Worm (Caenorhabditis elegans): Measurements from ENCODE around the gene eef-1B.2.

Gene eef-1B.2

DNA sequence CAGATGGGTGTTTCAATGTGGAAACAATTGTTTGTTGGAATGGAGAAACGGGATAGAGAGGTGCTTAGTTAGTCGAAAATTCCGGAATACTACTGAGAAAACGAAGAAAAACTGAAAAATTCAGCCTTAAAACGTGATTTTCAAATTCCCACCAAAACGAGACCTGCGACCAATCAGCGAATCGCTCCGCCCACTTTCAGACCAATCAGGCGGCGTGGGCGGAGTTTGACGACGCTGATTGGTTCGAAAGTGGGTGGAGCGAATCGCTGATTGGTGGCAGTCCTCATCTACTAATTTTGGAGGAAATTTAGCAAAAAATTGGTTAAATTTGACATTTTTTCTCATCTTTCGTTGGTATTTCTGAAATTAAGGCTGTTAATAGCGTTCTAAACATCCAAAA lies 9.8 kb upstream of the eef-1B.2 start:
- TF ChIP-seq pha-4 (tag; optimal IDR thresholded peaks at IDR 0.05) (no peak), ces-1 (GFP tag; optimal IDR thresholded peaks at IDR 0.05) (no peak), drap-1 (GFP tag; optimal IDR thresholded peaks at IDR 0.05) (no peak), nhr-28 (tag; optimal IDR thresholded peaks at IDR 0.05) (no peak), unc-120 (tag; optimal IDR thresholded peaks at IDR 0.05; ENCODE audit: poor library complexity, severe bottlenecking) (no peak), mls-2 (tag; optimal IDR thresholded peaks at IDR 0.05) (no peak), bed-3 (GFP tag; optimal IDR thresholded peaks at IDR 0.05) (no peak), tbx-8 (GFP tag; optimal IDR thresholded peaks at IDR 0.05) (no peak), nhr-2 (tag; optimal IDR thresholded peaks at IDR 0.05) (no peak), ztf-11 (tag; optimal IDR thresholded peaks at IDR 0.05) (no peak)

DNA sequence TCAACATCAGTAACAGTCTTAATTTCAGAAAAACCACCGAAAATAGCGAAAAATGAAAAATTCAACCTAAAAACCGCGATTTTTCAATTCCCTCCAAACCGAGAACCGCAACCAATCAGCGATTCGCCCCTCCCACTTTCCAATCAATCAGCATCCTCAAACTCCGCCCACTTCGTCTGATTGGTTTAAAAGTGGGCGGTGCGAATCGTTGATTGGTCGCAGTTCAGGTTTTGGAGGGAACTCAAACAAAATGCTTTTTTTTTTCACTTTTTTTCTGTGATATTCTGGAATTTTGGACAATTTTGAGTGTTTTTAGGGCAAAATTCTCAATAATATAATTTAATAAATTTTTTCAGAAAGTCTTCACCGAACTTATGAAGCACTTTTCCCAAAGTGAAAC lies 9.2 kb upstream of the eef-1B.2 start:
- TF ChIP-seq unc-62 (GFP tag; optimal IDR thresholded peaks at IDR 0.05) (no peak), ceh-83 (GFP tag; optimal IDR thresholded peaks at IDR 0.05) (no peak), sptf-1 (tag; optimal IDR thresholded peaks at IDR 0.05) (no peak), lin-32 (GFP tag; optimal IDR thresholded peaks at IDR 0.05) (no peak), tbx-8 (GFP tag; optimal IDR thresholded peaks at IDR 0.05) (no peak), sem-2 (GFP tag; optimal IDR thresholded peaks at IDR 0.05) (no peak), lsy-2 (tag; optimal IDR thresholded peaks at IDR 0.05) (no peak), flh-1 (GFP tag; optimal IDR thresholded peaks at IDR 0.05) (no peak), mls-2 (tag; optimal IDR thresholded peaks at IDR 0.05) (no peak), bed-3 (GFP tag; optimal IDR thresholded peaks at IDR 0.05) (no peak)

DNA sequence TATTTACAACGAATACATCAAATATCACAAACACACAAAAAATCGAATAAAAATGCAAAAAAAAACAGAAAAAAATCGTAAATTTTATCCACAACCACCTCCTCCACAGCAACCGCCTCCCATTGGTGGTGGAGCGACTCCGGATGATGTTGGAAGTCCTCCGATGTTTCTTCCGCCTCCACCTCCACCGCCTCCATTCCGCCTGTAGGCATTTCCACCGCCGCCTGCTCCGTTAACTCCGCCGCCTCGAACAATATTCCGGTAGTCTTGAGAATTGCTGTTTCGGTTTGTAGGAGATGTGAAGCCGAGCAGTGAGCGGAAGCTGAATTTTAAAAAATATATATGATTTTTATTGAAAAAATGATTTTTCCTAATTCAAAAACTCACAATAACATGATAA lies 8.7 kb upstream of the eef-1B.2 start:
- no peak for TF ChIP-seq sptf-1 (tag; optimal IDR thresholded peaks at IDR 0.05)
- TF ChIP-seq nhr-237 (tag; optimal IDR thresholded peaks at IDR 0.05): no peak
- no peak for TF ChIP-seq mls-2 (tag; optimal IDR thresholded peaks at IDR 0.05)
- no peak for TF ChIP-seq cnd-1 (tag; optimal IDR thresholded peaks at IDR 0.05)
- TF ChIP-seq lin-32 (GFP tag; optimal IDR thresholded peaks at IDR 0.05): no peak
- TF ChIP-seq ztf-11 (tag; optimal IDR thresholded peaks at IDR 0.05): no peak
- no peak for TF ChIP-seq hlh-1 (tag; optimal IDR thresholded peaks at IDR 0.05)
- TF ChIP-seq pha-4 (tag; optimal IDR thresholded peaks at IDR 0.05): no peak
- no peak for TF ChIP-seq lsy-2 (tag; optimal IDR thresholded peaks at IDR 0.05)
- no peak for TF ChIP-seq nhr-28 (tag; optimal IDR thresholded peaks at IDR 0.05)
- TF ChIP-seq bed-3 (GFP tag; optimal IDR thresholded peaks at IDR 0.05): no peak
- no peak for TF ChIP-seq ham-2 (GFP tag; optimal IDR thresholded peaks at IDR 0.05)
- TF ChIP-seq ceh-83 (GFP tag; optimal IDR thresholded peaks at IDR 0.05): no peak
- TF ChIP-seq unc-39 (tag; optimal IDR thresholded peaks at IDR 0.05): no peak
- TF ChIP-seq ceh-43 (GFP tag; optimal IDR thresholded peaks at IDR 0.05): no peak
- TF ChIP-seq flh-1 (GFP tag; optimal IDR thresholded peaks at IDR 0.05): no peak
- TF ChIP-seq nhr-12 (tag; optimal IDR thresholded peaks at IDR 0.05): no peak
- no peak for TF ChIP-seq lin-13 (tag; optimal IDR thresholded peaks at IDR 0.05)
- TF ChIP-seq unc-62 (GFP tag; optimal IDR thresholded peaks at IDR 0.05): no peak

DNA sequence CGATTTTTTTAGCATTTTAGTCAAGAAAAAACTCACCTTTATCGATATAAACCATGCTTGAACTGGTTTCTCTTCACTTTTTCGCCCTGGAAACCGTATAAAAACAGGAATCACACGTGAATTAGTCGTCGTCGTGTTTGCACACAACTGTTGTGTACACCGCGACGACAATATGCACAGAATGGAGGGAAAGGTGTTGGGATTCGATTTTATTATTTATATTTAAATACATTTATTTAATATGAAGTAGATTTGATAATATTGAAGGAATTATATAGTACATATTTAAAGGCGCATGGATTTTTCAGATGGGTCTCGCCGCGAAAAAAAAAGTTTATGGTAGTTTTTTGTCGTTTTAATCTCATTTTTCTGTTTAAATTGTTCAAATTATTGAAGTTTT lies 8.2 kb upstream of the eef-1B.2 start, which contains the start of gene Y41E3.8:
TSS of gene Y41E3.8 (minus strand) at position 88 of the 400 bp plus-strand sequence.
- no peak for TF ChIP-seq nhr-237 (tag; optimal IDR thresholded peaks at IDR 0.05)
- peak; percentile 54 for TF ChIP-seq ces-1 (GFP tag; optimal IDR thresholded peaks at IDR 0.05)
- no peak for TF ChIP-seq sptf-1 (tag; optimal IDR thresholded peaks at IDR 0.05)
- no peak for TF ChIP-seq tbx-8 (GFP tag; optimal IDR thresholded peaks at IDR 0.05)
- TF ChIP-seq ceh-83 (GFP tag; optimal IDR thresholded peaks at IDR 0.05): no peak
- TF ChIP-seq lsy-2 (tag; optimal IDR thresholded peaks at IDR 0.05): no peak

DNA sequence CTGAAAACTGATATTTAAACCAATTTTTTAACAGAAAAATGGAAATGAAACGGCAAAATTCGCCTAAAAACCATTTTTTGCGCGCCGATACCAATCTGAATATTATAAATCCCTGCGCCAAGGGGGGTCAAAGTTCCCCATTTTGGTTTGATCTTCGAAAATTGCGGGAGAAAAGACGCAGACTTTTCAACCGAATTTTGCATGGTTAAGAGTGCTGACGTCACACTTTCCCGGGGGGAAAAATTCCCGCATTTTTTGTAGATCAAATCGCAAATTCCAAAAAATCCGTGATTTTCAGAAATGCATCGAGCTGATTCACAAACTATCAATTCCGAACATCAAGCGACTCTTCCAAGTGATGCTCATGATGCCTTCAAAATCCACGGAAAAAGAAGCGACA lies 7.6 kb upstream of the eef-1B.2 start:
- TF ChIP-seq unc-120 (tag; optimal IDR thresholded peaks at IDR 0.05; ENCODE audit: poor library complexity, severe bottlenecking) (no peak), elt-1 (tag; optimal IDR thresholded peaks at IDR 0.05; ENCODE audit: borderline replicate concordance, insufficient read depth) (no peak), sem-2 (GFP tag; optimal IDR thresholded peaks at IDR 0.05) (no peak), ham-2 (GFP tag; optimal IDR thresholded peaks at IDR 0.05) (no peak), pha-4 (tag; optimal IDR thresholded peaks at IDR 0.05) (no peak), mep-1 (tag; optimal IDR thresholded peaks at IDR 0.05) (no peak), lin-32 (GFP tag; optimal IDR thresholded peaks at IDR 0.05) (no peak), unc-39 (tag; optimal IDR thresholded peaks at IDR 0.05) (no peak), zip-8 (tag; optimal IDR thresholded peaks at IDR 0.05) (no peak), tbx-8 (GFP tag; optimal IDR thresholded peaks at IDR 0.05) (no peak), ztf-11 (tag; optimal IDR thresholded peaks at IDR 0.05) (no peak), bed-3 (GFP tag; optimal IDR thresholded peaks at IDR 0.05) (no peak), elt-3 (tag; optimal IDR thresholded peaks at IDR 0.05) (no peak), blmp-1 (tag; optimal IDR thresholded peaks at IDR 0.05) (no peak)
